Worm (Caenorhabditis elegans) whole organism, L1 larva: ENCODE results near the gene chil-5.

Source experiments
- ces-1 ChIP-seq: fragments of 150-350 bp; optimal IDR thresholded peaks from 2 replicates; lab custom pipeline; 2014; ENCODE audit warnings: missing biosample characterization, missing genetic modification reagents, missing genetic modification characterization
- dpl-1 ChIP-seq, 3 experiments: fragments of 150-350 bp in 2 of 3; sonication (generic microtip) in 1 of 3; optimal IDR thresholded peaks; 2 replicates each; lab custom pipeline; 2014 to 2017; ENCODE audit warnings: missing biosample characterization in 3 of 3, missing genetic modification characterization in 3 of 3, missing genetic modification reagents in 3 of 3
- efl-1 ChIP-seq, 4 experiments: fragments of 150-350 bp; optimal IDR thresholded peaks in 3 of 4; peaks in 1 of 4; 1 replicate in 1 of 4; 2 replicates in 3 of 4; lab custom pipeline; 2014; ENCODE audit warnings: missing biosample characterization in 2 of 4, missing genetic modification characterization in 2 of 4, missing genetic modification reagents in 2 of 4
- elt-3 ChIP-seq, 6 experiments: fragments of 150-350 bp in 1 of 6; sonication (generic microtip); optimal IDR thresholded peaks; 2 replicates each; lab custom pipeline; 2017 to 2018; ENCODE audit warnings: missing biosample characterization in 6 of 6, missing genetic modification characterization in 6 of 6, inconsistent platforms in 1 of 6
- fkh-10 ChIP-seq: sonication (generic microtip); optimal IDR thresholded peaks from 2 replicates; lab custom pipeline; 2017; ENCODE audit warnings: missing biosample characterization, missing genetic modification reagents, missing genetic modification characterization
- lin-39 ChIP-seq: fragments of 150-350 bp; optimal IDR thresholded peaks from 2 replicates; lab custom pipeline; 2014; ENCODE audit warnings: missing biosample characterization, missing genetic modification reagents, missing genetic modification characterization
- lir-3 ChIP-seq: sonication (generic microtip); optimal IDR thresholded peaks from 2 replicates; lab custom pipeline; 2016; ENCODE audit warnings: mild to moderate bottlenecking, missing genetic modification characterization, moderate library complexity, missing compliant biosample characterization; ENCODE audit not compliant: poor library complexity
- mep-1 ChIP-seq: fragments of 150-350 bp; optimal IDR thresholded peaks from 2 replicates; lab custom pipeline; 2014; ENCODE audit warnings: missing biosample characterization, missing genetic modification characterization
- nhr-237 ChIP-seq: fragments of 150-350 bp; optimal IDR thresholded peaks from 2 replicates; lab custom pipeline; 2014; ENCODE audit warnings: missing biosample characterization, missing genetic modification characterization
- nhr-28 ChIP-seq: fragments of 150-350 bp; optimal IDR thresholded peaks from 2 replicates; lab custom pipeline; 2014; ENCODE audit warnings: missing biosample characterization, missing genetic modification characterization
- nhr-76 ChIP-seq: sonication (generic microtip); optimal IDR thresholded peaks from 2 replicates; lab custom pipeline; 2017; ENCODE audit warnings: missing biosample characterization, missing genetic modification characterization
- snpc-4 ChIP-seq: fragments of 150-350 bp; optimal IDR thresholded peaks from 2 replicates; lab custom pipeline; 2014; ENCODE audit warnings: missing biosample characterization, missing genetic modification characterization
- unc-30 ChIP-seq: sonication (generic microtip); optimal IDR thresholded peaks from 2 replicates; lab custom pipeline; 2017; ENCODE audit warnings: missing biosample characterization, missing genetic modification characterization

ce11 chrII:9835958-9836357, 23.5 kb downstream of the chil-5 start:
- TF ChIP-seq lir-3 (tag; lab: Kevin White, UChicago) (no peak), nhr-237 (tag; lab: Kevin White, UChicago) (no peak), lin-39 (tag; lab: Kevin White, UChicago) (no peak), mep-1 (tag; lab: Kevin White, UChicago) (no peak), snpc-4 (no peak), ces-1 (GFP tag; lab: Kevin White, UChicago) (no peak), fkh-10 (GFP tag; lab: Kevin White, UChicago) (no peak), dpl-1 (GFP tag; optimal IDR thresholded peaks at IDR 0.05; lab: Kevin White, UChicago) (no peak), nhr-76 (tag; lab: Kevin White, UChicago) (no peak), efl-1 (optimal IDR thresholded peaks at IDR 0.05; lab: Kevin White, UChicago) (no peak), efl-1 (GFP tag; optimal IDR thresholded peaks at IDR 0.05 in 1 of 2; lab: Kevin White, UChicago) (no peak), unc-30 (no peak), elt-3 (tag; optimal IDR thresholded peaks at IDR 0.05; lab: Kevin White, UChicago) (no peak), nhr-28 (tag; lab: Kevin White, UChicago) (no peak)
